Worm (Caenorhabditis elegans) whole organism, mixed stage, embryonic: ENCODE results near the gene C44C10.10.

Experiments used
- ceh-39 ChIP-seq: fragments of 150-350 bp; optimal IDR thresholded peaks from 2 replicates; lab custom pipeline; 2014; ENCODE audit warnings: missing biosample characterization, missing genetic modification characterization
- ceh-43 ChIP-seq: fragments of 200-800 bp; sonication (Bioruptor generic); optimal IDR thresholded peaks from 2 replicates; lab custom pipeline; 2018; ENCODE audit warnings: mild to moderate bottlenecking, missing genetic modification characterization, moderate library complexity, missing compliant biosample characterization
- ces-1 ChIP-seq: fragments of 150-350 bp; optimal IDR thresholded peaks from 2 replicates; lab custom pipeline; 2014; ENCODE audit warnings: missing biosample characterization, missing genetic modification reagents, missing genetic modification characterization
- cnd-1 ChIP-seq: fragments of 200-800 bp; sonication (Bioruptor generic); optimal IDR thresholded peaks from 2 replicates; lab custom pipeline; 2018; ENCODE audit warnings: mild to moderate bottlenecking, missing genetic modification characterization, missing compliant biosample characterization
- drap-1 ChIP-seq: fragments of 200-800 bp; sonication (Bioruptor generic); optimal IDR thresholded peaks from 3 replicates; lab custom pipeline; 2018; ENCODE audit warnings: mild to moderate bottlenecking, missing genetic modification characterization, missing compliant biosample characterization
- elt-3 ChIP-seq: fragments of 150-350 bp; optimal IDR thresholded peaks from 2 replicates; lab custom pipeline; 2014; ENCODE audit warnings: missing biosample characterization, missing genetic modification characterization
- hlh-1 ChIP-seq: fragments of 150-350 bp; optimal IDR thresholded peaks from 2 replicates; lab custom pipeline; 2014; ENCODE audit warnings: missing biosample characterization, missing genetic modification reagents, missing genetic modification characterization
- lin-13 ChIP-seq: fragments of 150-350 bp; optimal IDR thresholded peaks from 2 replicates; lab custom pipeline; 2014; ENCODE audit warnings: missing biosample characterization, missing genetic modification characterization
- lin-32 ChIP-seq: fragments of 200-800 bp; sonication (Bioruptor generic); optimal IDR thresholded peaks from 2 replicates; lab custom pipeline; 2018; ENCODE audit warnings: mild to moderate bottlenecking, missing genetic modification characterization, missing compliant biosample characterization
- lsy-2 ChIP-seq: fragments of 150-350 bp; optimal IDR thresholded peaks from 2 replicates; lab custom pipeline; 2014; ENCODE audit warnings: missing biosample characterization, missing genetic modification characterization
- mab-5 ChIP-seq: fragments of 150-350 bp; optimal IDR thresholded peaks from 2 replicates; lab custom pipeline; 2014; ENCODE audit warnings: missing biosample characterization, missing genetic modification characterization
- mep-1 ChIP-seq: fragments of 150-350 bp; optimal IDR thresholded peaks from 2 replicates; lab custom pipeline; 2017; ENCODE audit warnings: missing biosample characterization, missing genetic modification reagents, missing genetic modification characterization, inconsistent platforms
- mls-2 ChIP-seq: sonication (generic microtip); optimal IDR thresholded peaks from 2 replicates; lab custom pipeline; 2016; ENCODE audit warnings: mild to moderate bottlenecking, missing genetic modification characterization, moderate library complexity, missing compliant biosample characterization
- nhr-12 ChIP-seq: fragments of 150-350 bp; optimal IDR thresholded peaks from 2 replicates; lab custom pipeline; 2014; ENCODE audit warnings: missing biosample characterization, missing genetic modification characterization
- nhr-2 ChIP-seq: fragments of 150-350 bp; optimal IDR thresholded peaks from 2 replicates; lab custom pipeline; 2014; ENCODE audit warnings: missing biosample characterization, missing genetic modification characterization
- nhr-237 ChIP-seq: fragments of 150-350 bp; optimal IDR thresholded peaks from 2 replicates; lab custom pipeline; 2014; ENCODE audit warnings: missing biosample characterization, missing genetic modification characterization
- pha-4 ChIP-seq: fragments of 150-350 bp; optimal IDR thresholded peaks from 2 replicates; lab custom pipeline; 2018; ENCODE audit warnings: missing biosample characterization, missing genetic modification reagents, missing genetic modification characterization
- sem-2 ChIP-seq: fragments of 200-800 bp; sonication (Bioruptor generic); optimal IDR thresholded peaks from 2 replicates; lab custom pipeline; 2018; ENCODE audit warnings: mild to moderate bottlenecking, missing genetic modification characterization, missing compliant biosample characterization
- snpc-4 ChIP-seq: fragments of 150-350 bp; optimal IDR thresholded peaks from 2 replicates; lab custom pipeline; 2014; ENCODE audit warnings: missing biosample characterization, missing genetic modification characterization
- sptf-1 ChIP-seq: sonication (generic microtip); optimal IDR thresholded peaks from 2 replicates; lab custom pipeline; 2017; ENCODE audit warnings: mild to moderate bottlenecking, missing genetic modification characterization, moderate library complexity, missing compliant biosample characterization
- tbx-8 ChIP-seq: fragments of 200-800 bp; sonication (Bioruptor generic); optimal IDR thresholded peaks from 2 replicates; lab custom pipeline; 2018; ENCODE audit warnings: mild to moderate bottlenecking, missing genetic modification characterization, moderate library complexity, missing compliant biosample characterization
- unc-120 ChIP-seq: sonication (generic microtip); optimal IDR thresholded peaks from 2 replicates; lab custom pipeline; 2017; ENCODE audit warnings: missing genetic modification characterization, missing compliant biosample characterization; ENCODE audit not compliant: poor library complexity, severe bottlenecking
- unc-39 ChIP-seq: fragments of 150-350 bp; optimal IDR thresholded peaks from 2 replicates; lab custom pipeline; 2014; ENCODE audit warnings: missing biosample characterization, missing genetic modification characterization
- unc-62 ChIP-seq: fragments of 150-350 bp; optimal IDR thresholded peaks from 2 replicates; lab custom pipeline; 2014; ENCODE audit warnings: missing biosample characterization, missing genetic modification reagents, missing genetic modification characterization
- zip-8 ChIP-seq: fragments of 150-350 bp; optimal IDR thresholded peaks from 2 replicates; lab custom pipeline; 2014; ENCODE audit warnings: missing biosample characterization, missing genetic modification characterization

C44C10.10 gene

ce11 chrX:11673063-11673759 is 16.9 kb upstream of the C44C10.10 start:
- TF ChIP-seq lin-32 (peak; percentile 85), ces-1 (GFP tag; lab: Kevin White, UChicago) (peak; percentile 65), drap-1 (GFP tag; lab: Kevin White, UChicago) (no peak), cnd-1 (tag; lab: Kevin White, UChicago) (peak; percentile 82), sptf-1 (tag; lab: Kevin White, UChicago) (no peak)

ce11 chrX:11675573-11675972 is 14.5 kb upstream of the C44C10.10 start:
- TF ChIP-seq ceh-43 (GFP tag; lab: Kevin White, UChicago) (no peak), hlh-1 (tag; lab: Kevin White, UChicago) (no peak), cnd-1 (tag; lab: Kevin White, UChicago) (peak; percentile 73), nhr-2 (tag; lab: Kevin White, UChicago) (peak; percentile 49), mab-5 (tag; lab: Kevin White, UChicago) (no peak)

DNA sequence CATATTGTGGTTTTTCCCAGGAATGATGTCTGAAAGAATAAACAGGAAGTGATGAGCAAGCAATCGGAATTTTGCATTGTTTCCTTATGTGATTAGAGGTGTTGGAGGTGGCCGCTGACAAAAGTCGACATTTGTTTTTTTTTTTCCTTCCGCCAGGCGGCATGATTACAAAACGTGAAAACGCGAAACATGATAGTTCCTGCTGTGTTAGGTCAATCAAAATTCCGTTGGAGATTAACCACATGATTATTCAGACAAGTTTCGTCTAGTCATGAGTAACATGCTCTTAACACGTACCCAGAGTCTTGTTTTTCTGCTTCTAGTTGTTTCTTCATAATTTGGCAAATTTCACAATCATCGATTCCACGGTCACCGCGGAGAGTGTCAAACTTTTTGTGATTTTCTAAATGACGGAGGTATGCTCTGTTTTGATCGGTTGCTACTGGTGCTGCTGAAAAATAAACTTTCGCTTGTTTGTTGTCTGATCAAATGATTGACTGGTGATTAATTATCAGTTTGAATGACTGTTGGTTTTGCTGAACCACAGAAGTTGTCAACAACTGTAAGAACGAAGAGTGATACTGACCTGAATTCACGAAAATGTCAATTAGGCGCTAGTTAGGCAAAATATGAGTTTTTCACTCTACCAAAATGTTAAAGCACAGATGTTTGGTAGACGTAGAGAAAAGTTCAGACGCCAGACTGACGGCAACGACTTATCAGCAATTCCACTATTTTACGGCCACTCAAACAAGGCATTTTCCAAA is 10.7 kb upstream of the C44C10.10 start:
- TF ChIP-seq nhr-237 (tag; lab: Kevin White, UChicago) (no peak), snpc-4 (tag; lab: Kevin White, UChicago) (no peak), mep-1 (tag; lab: Kevin White, UChicago) (no peak), mls-2 (tag; lab: Kevin White, UChicago) (no peak), unc-39 (tag; lab: Kevin White, UChicago) (no peak), nhr-12 (tag; lab: Kevin White, UChicago) (no peak), ceh-39 (tag; lab: Kevin White, UChicago) (no peak), unc-62 (no peak), cnd-1 (tag; lab: Kevin White, UChicago) (no peak), drap-1 (GFP tag; lab: Kevin White, UChicago) (no peak), tbx-8 (no peak), ces-1 (GFP tag; lab: Kevin White, UChicago) (no peak), sptf-1 (tag; lab: Kevin White, UChicago) (no peak), nhr-2 (tag; lab: Kevin White, UChicago) (no peak), zip-8 (tag; lab: Kevin White, UChicago) (no peak)

ce11 chrX:11680851-11681250 is 9.3 kb upstream of the C44C10.10 start, which contains the start of gene T04F8.7:
Gene T04F8.7 (minus strand): TSS chrX:11680980.
- no peak for TF ChIP-seq nhr-2 (tag; lab: Kevin White, UChicago)
- TF ChIP-seq lsy-2 (tag; lab: Kevin White, UChicago): no peak
- TF ChIP-seq ceh-39 (tag; lab: Kevin White, UChicago): no peak
- no peak for TF ChIP-seq mep-1 (tag; lab: Kevin White, UChicago)
- TF ChIP-seq ces-1 (GFP tag; lab: Kevin White, UChicago): no peak
- TF ChIP-seq lin-32: no peak
- no peak for TF ChIP-seq drap-1 (GFP tag; lab: Kevin White, UChicago)
- TF ChIP-seq hlh-1 (tag; lab: Kevin White, UChicago): no peak
- TF ChIP-seq unc-120 (tag; lab: Kevin White, UChicago): no peak
- TF ChIP-seq sem-2: no peak
- TF ChIP-seq, all 35 proteins: peak for 0

DNA sequence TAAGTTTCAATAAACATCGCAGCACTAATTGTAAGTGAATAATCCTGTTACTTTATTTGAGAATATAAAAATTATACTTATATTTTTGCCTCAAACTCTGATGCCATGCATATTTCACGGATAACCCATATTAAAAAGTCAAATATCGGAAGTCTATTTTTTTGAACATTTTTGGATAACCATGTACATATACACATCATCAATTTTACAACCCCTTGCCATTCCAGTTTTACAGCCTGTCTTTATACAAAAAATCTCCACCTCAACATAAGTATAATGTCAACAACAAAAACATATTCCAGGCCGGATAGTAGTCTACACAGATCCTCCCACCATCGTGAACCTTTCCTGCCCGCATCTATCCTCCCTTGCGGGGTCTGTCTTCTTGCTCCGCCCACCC is 5.9 kb upstream of the C44C10.10 start, which contains the start of gene hnd-1:
TSS of gene hnd-1 (plus strand) at position 301 of the 400 bp plus-strand sequence.
- TF ChIP-seq sptf-1 (tag; lab: Kevin White, UChicago): no peak
- no peak for TF ChIP-seq hlh-1 (tag; lab: Kevin White, UChicago)
- no peak for TF ChIP-seq elt-3 (tag; lab: Kevin White, UChicago)
- TF ChIP-seq unc-39 (tag; lab: Kevin White, UChicago): no peak

DNA sequence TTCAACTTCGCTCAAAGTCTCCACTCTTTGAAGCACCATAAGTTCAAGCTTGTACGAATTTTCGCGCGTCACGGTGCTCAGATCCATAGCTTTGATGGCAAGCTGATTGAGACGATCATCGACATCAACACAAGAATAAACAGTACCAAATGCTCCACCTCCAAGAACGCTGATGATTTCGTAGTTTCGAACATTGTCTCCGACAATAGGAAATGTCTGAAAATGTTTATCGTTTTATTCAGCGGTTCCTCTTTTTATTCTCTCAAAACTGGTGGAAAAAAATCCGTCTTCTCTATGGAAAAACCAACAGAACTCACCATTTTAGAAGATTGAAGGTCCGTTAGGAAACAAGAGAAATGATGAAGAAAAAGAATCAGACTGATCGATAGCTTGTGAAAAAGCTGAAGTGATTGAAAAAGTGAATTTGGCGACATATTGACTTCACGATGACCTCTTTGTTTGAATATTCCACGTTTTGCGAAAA is 2.2 kb upstream of the C44C10.10 start, which contains the start of gene C44C10.7:
TSS of gene C44C10.7 (minus strand) at position 434 of the 484 bp plus-strand sequence.
- TF ChIP-seq sem-2 (no peak), lin-13 (tag; lab: Kevin White, UChicago) (no peak), snpc-4 (tag; lab: Kevin White, UChicago) (no peak), elt-3 (tag; lab: Kevin White, UChicago) (no peak), pha-4 (tag; lab: Kevin White, UChicago) (no peak)
